Worm (Caenorhabditis elegans) whole organism, midembryonic: ENCODE data around the gene lron-7.

Experiments
- T22C8.4 ChIP-seq: fragments of 200-800 bp; sonication (Bioruptor generic); IDR thresholded peaks from 2 replicates; pipeline ENCODE4 v1.3.6; 2022; ENCODE audit warnings: missing genetic modification characterization, missing compliant biosample characterization
- cog-1 ChIP-seq: sonication (generic microtip); optimal IDR thresholded peaks from 2 replicates; lab custom pipeline; 2016; ENCODE audit warnings: missing genetic modification characterization, missing compliant biosample characterization
- flt-1 ChIP-seq: fragments of 200-800 bp; sonication (Bioruptor generic); IDR thresholded peaks from 2 replicates; pipeline ENCODE4 v1.3.6; 2022; ENCODE audit warnings: missing genetic modification characterization, missing compliant biosample characterization
- klf-2 ChIP-seq: fragments of 200-800 bp; sonication (Bioruptor generic); conservative IDR thresholded peaks from 2 replicates; pipeline ENCODE4 v1.3.6; 2022; ENCODE audit warnings: missing genetic modification reagents, missing genetic modification characterization, missing compliant biosample characterization
- med-1 ChIP-seq: sonication (generic microtip); optimal IDR thresholded peaks from 2 replicates; lab custom pipeline; 2017; ENCODE audit warnings: missing genetic modification characterization, mild to moderate bottlenecking, missing compliant biosample characterization, antibody characterized with exemption, missing genetic modification reagents; ENCODE audit not compliant: insufficient read depth
- ref-1 ChIP-seq: fragments of 200-800 bp; sonication (Bioruptor generic); conservative IDR thresholded peaks from 2 replicates; pipeline ENCODE4 v1.3.6; 2022; ENCODE audit warnings: missing genetic modification reagents, missing genetic modification characterization, missing compliant biosample characterization
- tab-1 ChIP-seq: fragments of 200-800 bp; sonication (Bioruptor generic); IDR thresholded peaks from 2 replicates; pipeline ENCODE4 v1.3.6; 2022; ENCODE audit warnings: missing genetic modification characterization, missing compliant biosample characterization
- ztf-23 ChIP-seq: fragments of 200-800 bp; sonication (Bioruptor generic); IDR thresholded peaks from 2 replicates; pipeline ENCODE4 v1.3.6; 2022; ENCODE audit warnings: missing genetic modification reagents, missing genetic modification characterization, missing compliant biosample characterization
- ztf-29 ChIP-seq: fragments of 200-800 bp; sonication (Bioruptor generic); IDR thresholded peaks from 2 replicates; pipeline ENCODE4 v1.3.6; 2022; ENCODE audit warnings: missing genetic modification reagents, missing genetic modification characterization, missing compliant biosample characterization

lron-7 gene

ce11 chrX:7290859-7291628 lies 888 bp upstream of the lron-7 start:
- no peak for TF ChIP-seq cog-1 (tag; lab: Kevin White, UChicago)
- TF ChIP-seq T22C8.4 (GFP tag; lab: Robert Waterston, UW) = no peak
- TF ChIP-seq klf-2 (GFP tag; lab: Robert Waterston, UW) = no peak
- no peak for TF ChIP-seq tab-1
- TF ChIP-seq med-1 (GFP tag; lab: Kevin White, UChicago) = no peak
- no peak for TF ChIP-seq ztf-23 (GFP tag; lab: Robert Waterston, UW)
- TF ChIP-seq ztf-29 (GFP tag; lab: Robert Waterston, UW) = no peak
- no peak for TF ChIP-seq flt-1 (GFP tag; lab: Robert Waterston, UW)
- TF ChIP-seq ref-1 (GFP tag; lab: Robert Waterston, UW) = no peak

- TF ChIP-seq tab-1 = no peak
Observed at ce11 chrX:7296310-7296709, 4.4 kb downstream of the lron-7 start.

- TF ChIP-seq cog-1 (tag; lab: Kevin White, UChicago) (no peak), ztf-29 (GFP tag; lab: Robert Waterston, UW) (no peak), ztf-23 (GFP tag; lab: Robert Waterston, UW) (no peak)
Observed at ce11 chrX:7298652-7299051, 6.7 kb downstream of the lron-7 start, which contains the start of gene K03A1.4. K03A1.4 (minus strand) TSS chrX:7298752.

- no peak for TF ChIP-seq ref-1 (GFP tag; lab: Robert Waterston, UW)
- no peak for TF ChIP-seq klf-2 (GFP tag; lab: Robert Waterston, UW)
- TF ChIP-seq tab-1 = no peak
- no peak for TF ChIP-seq T22C8.4 (GFP tag; lab: Robert Waterston, UW)
- no peak for TF ChIP-seq flt-1 (GFP tag; lab: Robert Waterston, UW)
- TF ChIP-seq med-1 (GFP tag; lab: Kevin White, UChicago) = no peak
- no peak for TF ChIP-seq cog-1 (tag; lab: Kevin White, UChicago)
- TF ChIP-seq ztf-29 (GFP tag; lab: Robert Waterston, UW) = no peak
- TF ChIP-seq ztf-23 (GFP tag; lab: Robert Waterston, UW) = no peak
Observed at ce11 chrX:7303115-7303514, 11.2 kb downstream of the lron-7 start.

ce11 chrX:7305520-7306186 lies 13.7 kb downstream of the lron-7 start, which contains the start of gene sur-5:
sur-5 (minus strand) TSS chrX:7305570.
- TF ChIP-seq ztf-23 (GFP tag; lab: Robert Waterston, UW) (no peak), ref-1 (GFP tag; lab: Robert Waterston, UW) (no peak), med-1 (GFP tag; lab: Kevin White, UChicago) (no peak), ztf-29 (GFP tag; lab: Robert Waterston, UW) (no peak), klf-2 (GFP tag; lab: Robert Waterston, UW) (no peak), cog-1 (tag; lab: Kevin White, UChicago) (no peak), T22C8.4 (GFP tag; lab: Robert Waterston, UW) (no peak), flt-1 (GFP tag; lab: Robert Waterston, UW) (no peak), tab-1 (no peak)

- TF ChIP-seq med-1 (GFP tag; lab: Kevin White, UChicago) (no peak), T22C8.4 (GFP tag; lab: Robert Waterston, UW) (no peak), ztf-23 (GFP tag; lab: Robert Waterston, UW) (no peak), cog-1 (tag; lab: Kevin White, UChicago) (no peak), ztf-29 (GFP tag; lab: Robert Waterston, UW) (no peak), ref-1 (GFP tag; lab: Robert Waterston, UW) (no peak), flt-1 (GFP tag; lab: Robert Waterston, UW) (no peak), klf-2 (GFP tag; lab: Robert Waterston, UW) (no peak), tab-1 (no peak)
Observed at ce11 chrX:7306434-7306833, 14.5 kb downstream of the lron-7 start.

- no peak for TF ChIP-seq ztf-29 (GFP tag; lab: Robert Waterston, UW)
- TF ChIP-seq flt-1 (GFP tag; lab: Robert Waterston, UW) = peak; percentile 67; the same call in 1 of the 2 replicates
Observed at ce11 chrX:7309775-7310174, 17.8 kb downstream of the lron-7 start, which contains the start of the genes his-38 and his-40. his-38 (minus strand) TSS chrX:7309875. his-40 (plus strand) TSS chrX:7310110.

- TF ChIP-seq cog-1 (tag; lab: Kevin White, UChicago) (no peak), klf-2 (GFP tag; lab: Robert Waterston, UW) (no peak), ztf-23 (GFP tag; lab: Robert Waterston, UW) (no peak), ref-1 (GFP tag; lab: Robert Waterston, UW) (no peak), tab-1 (no peak), flt-1 (GFP tag; lab: Robert Waterston, UW) (no peak), ztf-29 (GFP tag; lab: Robert Waterston, UW) (no peak), med-1 (GFP tag; lab: Kevin White, UChicago) (no peak), T22C8.4 (GFP tag; lab: Robert Waterston, UW) (no peak)
Observed at ce11 chrX:7311870-7312269, 19.9 kb downstream of the lron-7 start.

ce11 chrX:7313236-7313635 lies 21.3 kb downstream of the lron-7 start:
- TF ChIP-seq flt-1 (GFP tag; lab: Robert Waterston, UW) (no peak), cog-1 (tag; lab: Kevin White, UChicago) (no peak)
